Fruit fly (Drosophila melanogaster) whole organism, embryonic: Measurements from ENCODE around the gene und.

Experiments
- Asciz ChIP-seq: fragments of 200-800 bp; sonication (Bioruptor generic); optimal IDR thresholded peaks from 2 replicates; lab custom pipeline; 2017; ENCODE audit warnings: missing biosample characterization, mild to moderate bottlenecking, missing genetic modification characterization, missing genetic modification reagents
- Atf3 ChIP-seq: fragments of 200-800 bp; sonication (Bioruptor generic); optimal IDR thresholded peaks from 3 replicates; lab custom pipeline; 2016; ENCODE audit warnings: missing biosample characterization, missing genetic modification characterization
- B-H2 ChIP-seq: fragments of 200-800 bp; sonication (Bioruptor generic); optimal IDR thresholded peaks from 2 replicates; lab custom pipeline; 2018; ENCODE audit warnings: missing biosample characterization, mild to moderate bottlenecking, missing genetic modification characterization
- BtbVII ChIP-seq: fragments of 200-800 bp; sonication (Bioruptor generic); optimal IDR thresholded peaks from 3 replicates; lab custom pipeline; 2017; ENCODE audit warnings: missing biosample characterization, mild to moderate bottlenecking, missing genetic modification characterization
- C15 ChIP-seq: fragments of 200-800 bp; sonication (Bioruptor generic); IDR thresholded peaks from 3 replicates; pipeline ENCODE4 v1.3.6; 2022; ENCODE audit warnings: missing biosample characterization, missing genetic modification characterization
- CG10209 ChIP-seq: fragments of 200-800 bp; sonication (Bioruptor generic); optimal IDR thresholded peaks from 3 replicates; lab custom pipeline; 2017; ENCODE audit warnings: missing biosample characterization, mild to moderate bottlenecking, missing genetic modification characterization, missing genetic modification reagents
- CG10959 ChIP-seq: fragments of 200-800 bp; sonication (Bioruptor generic); IDR thresholded peaks from 2 replicates; pipeline ENCODE4 v1.3.6; 2022; ENCODE audit warnings: missing biosample characterization, missing genetic modification characterization
- CG11398 ChIP-seq: fragments of 200-800 bp; sonication (Bioruptor generic); optimal IDR thresholded peaks from 2 replicates; lab custom pipeline; 2016; ENCODE audit warnings: missing biosample characterization, missing genetic modification characterization
- CG11723 ChIP-seq: fragments of 200-800 bp; sonication (Bioruptor generic); optimal IDR thresholded peaks from 2 replicates; lab custom pipeline; 2017; ENCODE audit warnings: missing biosample characterization, mild to moderate bottlenecking, missing genetic modification characterization
- CG14860 ChIP-seq: fragments of 200-800 bp; sonication (Bioruptor generic); IDR thresholded peaks from 3 replicates; pipeline ENCODE4 v1.3.6; 2022; ENCODE audit warnings: missing biosample characterization, missing genetic modification characterization; ENCODE audit not compliant: partially characterized antibody
- CG15073 ChIP-seq: fragments of 200-800 bp; sonication (Bioruptor generic); optimal IDR thresholded peaks from 2 replicates; lab custom pipeline; 2016; ENCODE audit warnings: missing biosample characterization, missing genetic modification characterization
- CG17802 ChIP-seq: fragments of 200-800 bp; sonication (Bioruptor generic); optimal IDR thresholded peaks from 2 replicates; lab custom pipeline; 2018; ENCODE audit warnings: missing biosample characterization, mild to moderate bottlenecking, missing genetic modification characterization, moderate library complexity
- CG18599 ChIP-seq: fragments of 200-800 bp; sonication (Bioruptor generic); optimal IDR thresholded peaks from 3 replicates; lab custom pipeline; 2017; ENCODE audit warnings: missing biosample characterization, missing genetic modification characterization, mild to moderate bottlenecking, moderate library complexity, missing genetic modification reagents
- CG18619 ChIP-seq: fragments of 200-800 bp; sonication (Bioruptor generic); optimal IDR thresholded peaks from 3 replicates; lab custom pipeline; 2017; ENCODE audit warnings: missing biosample characterization, mild to moderate bottlenecking, missing genetic modification characterization
- CG3281 ChIP-seq: fragments of 200-800 bp; sonication (Bioruptor generic); optimal IDR thresholded peaks from 3 replicates; lab custom pipeline; 2017; ENCODE audit warnings: missing biosample characterization, mild to moderate bottlenecking, missing genetic modification characterization
- CG42726 ChIP-seq: fragments of 200-800 bp; sonication (Bioruptor generic); IDR thresholded peaks from 2 replicates; pipeline ENCODE4 v1.3.6; 2022; ENCODE audit warnings: missing biosample characterization, missing genetic modification characterization; ENCODE audit not compliant: partially characterized antibody
- CG8359 ChIP-seq: fragments of 200-800 bp; sonication (Bioruptor generic); optimal IDR thresholded peaks from 2 replicates; lab custom pipeline; 2017; ENCODE audit warnings: missing biosample characterization, mild to moderate bottlenecking, missing genetic modification characterization, borderline replicate concordance
- CG8388 ChIP-seq: fragments of 200-800 bp; sonication (Bioruptor generic); optimal IDR thresholded peaks from 2 replicates; lab custom pipeline; 2019; ENCODE audit warnings: missing biosample characterization, mild to moderate bottlenecking, missing genetic modification characterization, moderate library complexity
- CG8765 ChIP-seq: fragments of 200-800 bp; sonication (Bioruptor generic); IDR thresholded peaks from 2 replicates; pipeline ENCODE4 v1.3.6; 2022; ENCODE audit warnings: missing biosample characterization, missing genetic modification characterization
- D19A ChIP-seq: fragments of 200-800 bp; optimal IDR thresholded peaks from 3 replicates; lab custom pipeline; 2019; ENCODE audit warnings: missing biosample characterization, mild to moderate bottlenecking, missing genetic modification characterization, moderate library complexity
- Dip2 ChIP-seq: fragments of 200-800 bp; sonication (Bioruptor generic); IDR thresholded peaks from 2 replicates; pipeline ENCODE4 v1.3.6; 2022; ENCODE audit warnings: missing biosample characterization, missing genetic modification characterization
- Dll ChIP-seq: fragments of 200-800 bp; sonication (Bioruptor generic); IDR thresholded peaks from 4 replicates; pipeline ENCODE4 v1.3.6; 2022; ENCODE audit warnings: missing biosample characterization, missing genetic modification characterization; ENCODE audit not compliant: partially characterized antibody
- MBD-R2 ChIP-seq: fragments of 200-800 bp; sonication (Bioruptor generic); IDR thresholded peaks from 2 replicates; pipeline ENCODE4 v1.3.6; 2022; ENCODE audit warnings: missing biosample characterization, missing genetic modification characterization
- Oaz ChIP-seq: fragments of 200-800 bp; sonication (Bioruptor generic); IDR thresholded peaks from 2 replicates; pipeline ENCODE4 v1.3.6; 2022; ENCODE audit warnings: missing biosample characterization, missing genetic modification characterization
- Opbp ChIP-seq: fragments of 200-800 bp; sonication (Bioruptor generic); IDR thresholded peaks from 3 replicates; pipeline ENCODE4 v1.3.6; 2022; ENCODE audit warnings: missing biosample characterization, missing genetic modification characterization; ENCODE audit not compliant: partially characterized antibody
- Poxn ChIP-seq: fragments of 200-800 bp; sonication (Bioruptor generic); IDR thresholded peaks from 2 replicates; pipeline ENCODE4 v1.3.6; 2022; ENCODE audit warnings: missing biosample characterization, missing genetic modification characterization
- Rfx ChIP-seq: fragments of 200-800 bp; sonication (Bioruptor generic); IDR thresholded peaks from 2 replicates; pipeline ENCODE4 v1.3.6; 2022; ENCODE audit warnings: missing biosample characterization, missing genetic modification characterization
- Stat92E ChIP-seq, 3 experiments: fragments of >200 bp in 2 of 3; fragments of 200-800 bp in 1 of 3; sonication (Bioruptor generic) in 1 of 3; optimal IDR thresholded peaks; 2 replicates each; lab custom pipeline; 2017 to 2019; ENCODE audit warnings: missing biosample characterization in 3 of 3, missing genetic modification characterization in 3 of 3, mild to moderate bottlenecking in 1 of 3, moderate library complexity in 1 of 3
- Tbp ChIP-seq: fragments of >200 bp; optimal IDR thresholded peaks from 2 replicates; lab custom pipeline; 2018; ENCODE audit warnings: missing biosample characterization, missing genetic modification characterization
- ase ChIP-seq: fragments of 200-800 bp; sonication (Bioruptor generic); IDR thresholded peaks from 3 replicates; pipeline ENCODE4 v1.3.6; 2022; ENCODE audit warnings: missing biosample characterization, missing genetic modification characterization
- dati ChIP-seq: fragments of 200-800 bp; sonication (Bioruptor generic); IDR thresholded peaks from 2 replicates; pipeline ENCODE4 v1.3.6; 2022; ENCODE audit warnings: missing biosample characterization, missing genetic modification characterization
- hkb ChIP-seq, 2 experiments: fragments of 200-800 bp in 1 of 2; fragments of >200 bp in 1 of 2; sonication (Bioruptor generic) in 1 of 2; IDR thresholded peaks in 1 of 2; optimal IDR thresholded peaks in 1 of 2; 2 replicates each; pipeline versions ENCODE4 v1.3.6 to Lab custom; 2017 to 2022; ENCODE audit warnings: missing biosample characterization in 1 of 2, missing genetic modification characterization in 1 of 2
- jing ChIP-seq: fragments of 200-800 bp; sonication (Bioruptor generic); optimal IDR thresholded peaks from 2 replicates; lab custom pipeline; 2018; ENCODE audit warnings: missing biosample characterization, mild to moderate bottlenecking, missing genetic modification characterization
- jumu ChIP-seq: fragments of 200-800 bp; sonication (Bioruptor generic); optimal IDR thresholded peaks from 3 replicates; lab custom pipeline; 2016; ENCODE audit warnings: missing biosample characterization, missing genetic modification characterization
- ken ChIP-seq: fragments of 200-800 bp; sonication (Bioruptor generic); IDR thresholded peaks from 3 replicates; pipeline ENCODE4 v1.3.6; 2022; ENCODE audit warnings: missing biosample characterization, missing genetic modification characterization
- peb ChIP-seq: fragments of 200-800 bp; sonication (Bioruptor generic); IDR thresholded peaks from 2 replicates; pipeline ENCODE4 v1.3.6; 2022; ENCODE audit warnings: missing biosample characterization, missing genetic modification characterization
- rib ChIP-seq: fragments of 200-800 bp; sonication (Bioruptor generic); IDR thresholded peaks from 2 replicates; pipeline ENCODE4 v1.3.6; 2022; ENCODE audit warnings: missing biosample characterization, missing genetic modification characterization
- sc ChIP-seq, 3 experiments: fragments of >200 bp in 2 of 3; fragments of 200-800 bp in 1 of 3; sonication (Bioruptor generic) in 1 of 3; optimal IDR thresholded peaks; 2 replicates in 2 of 3; 3 replicates in 1 of 3; lab custom pipeline; 2017; ENCODE audit warnings: mild to moderate bottlenecking in 1 of 3, missing biosample characterization in 1 of 3, missing genetic modification characterization in 1 of 3, missing genetic modification reagents in 1 of 3
- sd ChIP-seq: fragments of 200-800 bp; sonication (Bioruptor generic); optimal IDR thresholded peaks from 3 replicates; lab custom pipeline; 2018; ENCODE audit warnings: missing biosample characterization, mild to moderate bottlenecking, missing genetic modification characterization, moderate library complexity
- sisA ChIP-seq: fragments of 200-800 bp; sonication (Bioruptor generic); IDR thresholded peaks from 2 replicates; pipeline ENCODE4 v1.3.6; 2022; ENCODE audit warnings: missing biosample characterization, missing genetic modification characterization
- sqz ChIP-seq: fragments of 200-800 bp; sonication (Bioruptor generic); optimal IDR thresholded peaks from 3 replicates; lab custom pipeline; 2018; ENCODE audit warnings: missing biosample characterization, mild to moderate bottlenecking, missing genetic modification characterization
- ssp ChIP-seq: fragments of 200-800 bp; sonication (Bioruptor generic); IDR thresholded peaks from 2 replicates; pipeline ENCODE4 v1.3.6; 2022; ENCODE audit warnings: missing biosample characterization, missing genetic modification characterization
- tio ChIP-seq: fragments of 200-800 bp; sonication (Bioruptor generic); optimal IDR thresholded peaks from 2 replicates; lab custom pipeline; 2017; ENCODE audit warnings: missing biosample characterization, missing genetic modification characterization, inconsistent platforms
- vfl ChIP-seq: fragments of 200-800 bp; sonication (Bioruptor generic); optimal IDR thresholded peaks from 2 replicates; lab custom pipeline; 2016; ENCODE audit warnings: missing biosample characterization, missing genetic modification characterization
- z ChIP-seq: fragments of 200-800 bp; sonication (Bioruptor generic); IDR thresholded peaks from 3 replicates; pipeline ENCODE4 v1.3.6; 2022; ENCODE audit warnings: missing biosample characterization, missing genetic modification characterization
- zen ChIP-seq: fragments of 200-800 bp; sonication (Bioruptor generic); optimal IDR thresholded peaks from 3 replicates; lab custom pipeline; 2018; ENCODE audit warnings: missing biosample characterization, mild to moderate bottlenecking, missing genetic modification characterization, moderate library complexity
- zfh1 ChIP-seq: fragments of 200-800 bp; sonication (Bioruptor generic); IDR thresholded peaks from 3 replicates; pipeline ENCODE4 v1.3.6; 2022; ENCODE audit warnings: missing biosample characterization, missing genetic modification characterization

und gene

dm6 chr2L:9757990-9758814 is 5.0 kb upstream of the und start, which contains the start of gene zf30C (continued):
- TF ChIP-seq CG8359 (peak; percentile 38), Asciz (GFP tag; lab: Kevin White, UChicago) (peak; percentile 50), C15 (peak; percentile 67; the same call in 1 of the 3 replicates), Opbp (peak; percentile 75), CG10209 (GFP tag; lab: Kevin White, UChicago) (peak; percentile 66), zen (tag; lab: Kevin White, UChicago) (peak; percentile 78), Rfx (GFP tag; lab: Robert Waterston, UW) (peak; percentile 93), CG11723 (peak; percentile 78), Atf3 (peak; percentile 84), sd (tag; lab: Kevin White, UChicago) (no peak), CG11398 (GFP tag; lab: Kevin White, UChicago) (peak; percentile 74), CG42726 (GFP tag; lab: Robert Waterston, UW) (peak; percentile 57; the same call in 1 of the 2 replicates), rib (GFP tag; lab: Robert Waterston, UW) (peak; percentile 47), CG10959 (peak; percentile 54; the same call in 1 of the 2 replicates), CG8765 (peak; percentile 64; the same call in 1 of the 2 replicates), jing (GFP tag; lab: Kevin White, UChicago) (peak; percentile 50), CG18619 (GFP tag; lab: Kevin White, UChicago) (peak; percentile 80), z (no peak), CG8388 (peak; percentile 65), ssp (GFP tag; lab: Robert Waterston, UW) (peak; percentile 70), Tbp (GFP tag; lab: Kevin White, UChicago) (no peak), tio (GFP tag; lab: Kevin White, UChicago) (no peak), CG18599 (GFP tag; lab: Kevin White, UChicago) (peak; percentile 85), D19A (tag; lab: Kevin White, UChicago) (peak; percentile 59), zfh1 (GFP tag; lab: Robert Waterston, UW) (peak; percentile 86), B-H2 (peak; percentile 79), sqz (no peak), jumu (GFP tag; lab: Kevin White, UChicago) (peak; percentile 91), Oaz (GFP tag; lab: Robert Waterston, UW) (peak; percentile 63), Stat92E (GFP tag; optimal IDR thresholded peaks at IDR 0.05; lab: Kevin White, UChicago) (peak in 1 of 3 experiments; percentile 33), CG14860 (GFP tag; lab: Robert Waterston, UW) (no peak), CG3281 (peak; percentile 77), Poxn (peak; percentile 48; the same call in 1 of the 2 replicates), vfl (GFP tag; lab: Kevin White, UChicago) (peak; percentile 85), Dll (GFP tag; lab: Robert Waterston, UW) (peak; percentile 25; the same call in 3 of the 4 replicates), MBD-R2 (GFP tag; lab: Robert Waterston, UW) (peak; percentile 76), sc (optimal IDR thresholded peaks at IDR 0.05; lab: Kevin White, UChicago) (no peak), sc (GFP tag; optimal IDR thresholded peaks at IDR 0.05; lab: Kevin White, UChicago) (peak; percentile 6), ken (GFP tag; lab: Robert Waterston, UW) (peak; percentile 90), sisA (GFP tag; lab: Robert Waterston, UW) (peak; percentile 92), Dip2 (GFP tag; lab: Robert Waterston, UW) (no peak), peb (peak; percentile 52; the same call in 1 of the 2 replicates), CG17802 (tag; lab: Kevin White, UChicago) (peak; percentile 70), CG15073 (peak; percentile 51), BtbVII (GFP tag; lab: Kevin White, UChicago) (peak; percentile 57), hkb (optimal IDR thresholded peaks at IDR 0.05; lab: Kevin White, UChicago) (peak; percentile 74), hkb (GFP tag; IDR thresholded peaks at IDR 0.05; lab: Robert Waterston, UW) (peak; percentile 65), ase (GFP tag; lab: Robert Waterston, UW) (peak; percentile 77), dati (GFP tag; lab: Robert Waterston, UW) (peak; percentile 55; the same call in 1 of the 2 replicates)
